Worm (Caenorhabditis elegans): ENCODE data around the gene eftu-2.

ce11 chrIII:5988010-5988409, 21.4 kb upstream of the eftu-2 start:
- no peak for TF ChIP-seq lin-13 (tag; optimal IDR thresholded peaks at IDR 0.05)
- TF ChIP-seq ztf-11 (tag; optimal IDR thresholded peaks at IDR 0.05) = no peak

All from whole organism, mixed stage, embryonic.